Worm (Caenorhabditis elegans): ENCODE measurements around the gene R05H5.7.

R05H5.7 gene

ce11 chrII:10192207-10192606 is at the start of gene R05H5.7:
R05H5.7 (plus strand) TSS chrII:10192507.
- TF ChIP-seq W03F9.2 (tag; optimal IDR thresholded peaks at IDR 0.05) (no peak), him-1 (tag; optimal IDR thresholded peaks at IDR 0.05) (no peak), dao-5 (tag; optimal IDR thresholded peaks at IDR 0.05) (no peak)

- TF ChIP-seq him-1 (tag; optimal IDR thresholded peaks at IDR 0.05) (no peak), W03F9.2 (tag; optimal IDR thresholded peaks at IDR 0.05) (no peak), dao-5 (tag; optimal IDR thresholded peaks at IDR 0.05) (no peak)
Measured at ce11 chrII:10144092-10144491, 48.2 kb upstream of the R05H5.7 start, which contains the start of gene F27E5.3. F27E5.3 (minus strand) TSS chrII:10144192.

ce11 chrII:10146488-10146887 is 45.8 kb upstream of the R05H5.7 start, which contains the start of gene pax-3:
pax-3 (plus strand) TSS chrII:10146570.
- TF ChIP-seq him-1 (tag; optimal IDR thresholded peaks at IDR 0.05): no peak
- no peak for TF ChIP-seq dao-5 (tag; optimal IDR thresholded peaks at IDR 0.05)
- TF ChIP-seq W03F9.2 (tag; optimal IDR thresholded peaks at IDR 0.05): no peak

ce11 chrII:10147502-10147901 is 44.8 kb upstream of the R05H5.7 start:
- no peak for TF ChIP-seq dao-5 (tag; optimal IDR thresholded peaks at IDR 0.05)
- no peak for TF ChIP-seq W03F9.2 (tag; optimal IDR thresholded peaks at IDR 0.05)
- no peak for TF ChIP-seq him-1 (tag; optimal IDR thresholded peaks at IDR 0.05)

ce11 chrII:10155106-10155505 is 37.2 kb upstream of the R05H5.7 start, which contains the start of gene nlp-63:
nlp-63 (plus strand) TSS chrII:10155406.
- no peak for TF ChIP-seq dao-5 (tag; optimal IDR thresholded peaks at IDR 0.05)
- no peak for TF ChIP-seq him-1 (tag; optimal IDR thresholded peaks at IDR 0.05)
- TF ChIP-seq W03F9.2 (tag; optimal IDR thresholded peaks at IDR 0.05): no peak

- TF ChIP-seq W03F9.2 (tag; optimal IDR thresholded peaks at IDR 0.05) (no peak), dao-5 (tag; optimal IDR thresholded peaks at IDR 0.05) (no peak), him-1 (tag; optimal IDR thresholded peaks at IDR 0.05) (no peak)
Measured at ce11 chrII:10162785-10163184, 29.5 kb upstream of the R05H5.7 start.

ce11 chrII:10164137-10164536 is 28.2 kb upstream of the R05H5.7 start:
- TF ChIP-seq W03F9.2 (tag; optimal IDR thresholded peaks at IDR 0.05) (no peak), him-1 (tag; optimal IDR thresholded peaks at IDR 0.05) (no peak), dao-5 (tag; optimal IDR thresholded peaks at IDR 0.05) (no peak)

- TF ChIP-seq him-1 (tag; optimal IDR thresholded peaks at IDR 0.05): no peak
- TF ChIP-seq dao-5 (tag; optimal IDR thresholded peaks at IDR 0.05): no peak
- TF ChIP-seq W03F9.2 (tag; optimal IDR thresholded peaks at IDR 0.05): no peak
Measured at ce11 chrII:10166365-10166764, 25.9 kb upstream of the R05H5.7 start.

ce11 chrII:10167731-10168130 is 24.6 kb upstream of the R05H5.7 start:
- TF ChIP-seq him-1 (tag; optimal IDR thresholded peaks at IDR 0.05) (no peak), dao-5 (tag; optimal IDR thresholded peaks at IDR 0.05) (no peak), W03F9.2 (tag; optimal IDR thresholded peaks at IDR 0.05) (no peak)

- peak; percentile 35 for TF ChIP-seq him-1 (tag; optimal IDR thresholded peaks at IDR 0.05)
- no peak for TF ChIP-seq W03F9.2 (tag; optimal IDR thresholded peaks at IDR 0.05)
- no peak for TF ChIP-seq dao-5 (tag; optimal IDR thresholded peaks at IDR 0.05)
Measured at ce11 chrII:10168905-10169782, 23.2 kb upstream of the R05H5.7 start, which contains the start of gene daf-19. daf-19 (minus strand) TSS chrII:10169346.

- no peak for TF ChIP-seq him-1 (tag; optimal IDR thresholded peaks at IDR 0.05)
- TF ChIP-seq dao-5 (tag; optimal IDR thresholded peaks at IDR 0.05): no peak
- TF ChIP-seq W03F9.2 (tag; optimal IDR thresholded peaks at IDR 0.05): no peak
Measured at ce11 chrII:10170837-10171318, 21.4 kb upstream of the R05H5.7 start, which contains the start of gene gpd-4. gpd-4 (plus strand) TSS chrII:10171268.

- TF ChIP-seq dao-5 (tag; optimal IDR thresholded peaks at IDR 0.05) (no peak), him-1 (tag; optimal IDR thresholded peaks at IDR 0.05) (no peak), W03F9.2 (tag; optimal IDR thresholded peaks at IDR 0.05) (no peak)
Measured at ce11 chrII:10172436-10172973, 19.8 kb upstream of the R05H5.7 start, which contains the start of gene wbp-11. wbp-11 (plus strand) TSS chrII:10172923.

ce11 chrII:10174338-10174737 is 18.0 kb upstream of the R05H5.7 start, which contains the start of gene F33H1.4:
F33H1.4 (plus strand) TSS chrII:10174648.
- TF ChIP-seq W03F9.2 (tag; optimal IDR thresholded peaks at IDR 0.05) (no peak), him-1 (tag; optimal IDR thresholded peaks at IDR 0.05) (peak; percentile 22)

ce11 chrII:10182634-10183033 is 9.7 kb upstream of the R05H5.7 start, which contains the start of gene srd-1:
srd-1 (minus strand) TSS chrII:10182734.
- no peak for TF ChIP-seq dao-5 (tag; optimal IDR thresholded peaks at IDR 0.05)
- no peak for TF ChIP-seq him-1 (tag; optimal IDR thresholded peaks at IDR 0.05)
- TF ChIP-seq W03F9.2 (tag; optimal IDR thresholded peaks at IDR 0.05): no peak
